Fruit fly (Drosophila melanogaster): ENCODE data around the gene qua.

qua gene

dm6 chr2L:17514090-17514715 lies 17.2 kb upstream of the qua start (continued):
- TF ChIP-seq Hmr (GFP tag; optimal IDR thresholded peaks at IDR 0.05): peak; percentile 90
- no peak for TF ChIP-seq CG2120 (GFP tag; optimal IDR thresholded peaks at IDR 0.05)
- TF ChIP-seq Max (GFP tag; optimal IDR thresholded peaks at IDR 0.05): peak; percentile 63
- no peak for TF ChIP-seq CG18011 (GFP tag; optimal IDR thresholded peaks at IDR 0.05)
- peak; percentile 72 for TF ChIP-seq peb (GFP tag; IDR thresholded peaks at IDR 0.05)
- TF ChIP-seq HLHmδ (GFP tag; optimal IDR thresholded peaks at IDR 0.05): no peak
- no peak for TF ChIP-seq nerfin-2 (GFP tag; IDR thresholded peaks at IDR 0.05; ENCODE audit: partially characterized antibody)
- TF ChIP-seq CG6689 (GFP tag; IDR thresholded peaks at IDR 0.05): peak; percentile 90
- TF ChIP-seq CG9876 (GFP tag; optimal IDR thresholded peaks at IDR 0.05): peak; percentile 30
- peak; percentile 65 for TF ChIP-seq CG14050 (GFP tag; IDR thresholded peaks at IDR 0.05)
- TF ChIP-seq CG15601 (tag; optimal IDR thresholded peaks at IDR 0.05): peak; percentile 91
- TF ChIP-seq CG7839 (tag; optimal IDR thresholded peaks at IDR 0.05): peak; percentile 93
- no peak for TF ChIP-seq eve (GFP tag; optimal IDR thresholded peaks at IDR 0.05)
- peak; percentile 69 for TF ChIP-seq CG7372 (GFP tag; IDR thresholded peaks at IDR 0.05)
- peak; percentile 81 for TF ChIP-seq CG3281 (GFP tag; optimal IDR thresholded peaks at IDR 0.05)
- TF ChIP-seq Ada2b (GFP tag; IDR thresholded peaks at IDR 0.05): peak; percentile 86
- TF ChIP-seq CG8924 (tag; optimal IDR thresholded peaks at IDR 0.05): peak; percentile 93
- TF ChIP-seq org-1 (GFP tag; optimal IDR thresholded peaks at IDR 0.05): peak; percentile 85

- TF ChIP-seq CG7786 (GFP tag; optimal IDR thresholded peaks at IDR 0.05) (no peak), CG9797 (GFP tag; optimal IDR thresholded peaks at IDR 0.05) (peak; percentile 36), Asciz (GFP tag; optimal IDR thresholded peaks at IDR 0.05) (no peak), Max (GFP tag; optimal IDR thresholded peaks at IDR 0.05) (peak; percentile 70), Pdp1 (GFP tag; optimal IDR thresholded peaks at IDR 0.05) (peak in 1 of 2 experiments; percentile 98), CG43689 (GFP tag; IDR thresholded peaks at IDR 0.05) (no peak), repo (GFP tag; optimal IDR thresholded peaks at IDR 0.05) (no peak), CG17568 (GFP tag; optimal IDR thresholded peaks at IDR 0.05) (no peak), CG18599 (GFP tag; optimal IDR thresholded peaks at IDR 0.05) (no peak), nerfin-1 (tag; optimal IDR thresholded peaks at IDR 0.05) (peak; percentile 25), Hmr (GFP tag; optimal IDR thresholded peaks at IDR 0.05) (peak; percentile 38), NC2α (GFP tag; optimal IDR thresholded peaks at IDR 0.05) (no peak), Awh (GFP tag; IDR thresholded peaks at IDR 0.05) (no peak), sd (tag; optimal IDR thresholded peaks at IDR 0.05) (no peak), pzg (GFP tag; optimal IDR thresholded peaks at IDR 0.05) (peak; percentile 81), CG7963 (GFP tag; IDR thresholded peaks at IDR 0.05; ENCODE audit: partially characterized antibody) (peak; percentile 75), gcm (GFP tag; optimal IDR thresholded peaks at IDR 0.05) (no peak), nom (GFP tag; optimal IDR thresholded peaks at IDR 0.05) (no peak), Mes4 (GFP tag; optimal IDR thresholded peaks at IDR 0.05) (no peak), wor (GFP tag; IDR thresholded peaks at IDR 0.05) (no peak), Opbp (GFP tag; IDR thresholded peaks at IDR 0.05; ENCODE audit: partially characterized antibody) (peak; percentile 95), GATAe (GFP tag; conservative IDR thresholded peaks at IDR 0.05) (no peak), CG18011 (GFP tag; optimal IDR thresholded peaks at IDR 0.05) (no peak), CG10274 (GFP tag; optimal IDR thresholded peaks at IDR 0.05) (no peak), CTCF (GFP tag; optimal IDR thresholded peaks at IDR 0.05) (peak; percentile 62), CG13894 (tag; optimal IDR thresholded peaks at IDR 0.05) (no peak), gem (tag; optimal IDR thresholded peaks at IDR 0.05) (no peak), pho (GFP tag; optimal IDR thresholded peaks at IDR 0.05) (no peak), Lhr (GFP tag; optimal IDR thresholded peaks at IDR 0.05) (peak; percentile 58), CG13424 (tag; optimal IDR thresholded peaks at IDR 0.05) (no peak), Xbp1 (GFP tag; optimal IDR thresholded peaks at IDR 0.05) (no peak), CG2678 (tag; optimal IDR thresholded peaks at IDR 0.05) (no peak), B-H1 (GFP tag; IDR thresholded peaks at IDR 0.05) (no peak), wdn (GFP tag; IDR thresholded peaks at IDR 0.05) (no peak)
Observed at dm6 chr2L:17500946-17501451, 4.0 kb upstream of the qua start, which contains the start of the genes mEFTs and Dhc36C. Gene mEFTs, minus strand, starts transcription at chr2L:17501106. Gene Dhc36C, plus strand, starts transcription at chr2L:17501401.
